Fruit fly (Drosophila melanogaster) whole organism, embryonic: ENCODE results near the gene Cul5.

Source experiments
- CG11398 ChIP-seq: fragments of 200-800 bp; sonication (Bioruptor generic); optimal IDR thresholded peaks from 2 replicates; lab custom pipeline; 2016; ENCODE audit warnings: missing biosample characterization, missing genetic modification characterization
- CG12391 ChIP-seq: fragments of 200-800 bp; sonication (Bioruptor generic); optimal IDR thresholded peaks from 3 replicates; lab custom pipeline; 2018; ENCODE audit warnings: missing biosample characterization, mild to moderate bottlenecking, missing genetic modification characterization, moderate library complexity
- CG13123 ChIP-seq: fragments of 200-800 bp; sonication (Bioruptor generic); optimal IDR thresholded peaks from 2 replicates; lab custom pipeline; 2016; ENCODE audit warnings: missing biosample characterization, missing genetic modification characterization
- CG13775 ChIP-seq: fragments of 200-800 bp; sonication (Bioruptor generic); optimal IDR thresholded peaks from 3 replicates; lab custom pipeline; 2017; ENCODE audit warnings: missing biosample characterization, mild to moderate bottlenecking, missing genetic modification characterization
- CG14050 ChIP-seq: fragments of 200-800 bp; sonication (Bioruptor generic); IDR thresholded peaks from 3 replicates; pipeline ENCODE4 v1.3.6; 2022; ENCODE audit warnings: missing biosample characterization, missing genetic modification characterization
- CG14667 ChIP-seq: fragments of 200-800 bp; sonication (Bioruptor generic); IDR thresholded peaks from 2 replicates; pipeline ENCODE4 v1.3.6; 2022; ENCODE audit warnings: missing biosample characterization, missing genetic modification characterization
- CG14860 ChIP-seq: fragments of 200-800 bp; sonication (Bioruptor generic); IDR thresholded peaks from 3 replicates; pipeline ENCODE4 v1.3.6; 2022; ENCODE audit warnings: missing biosample characterization, missing genetic modification characterization; ENCODE audit not compliant: partially characterized antibody
- CG15011 ChIP-seq: fragments of 200-800 bp; sonication (Bioruptor generic); optimal IDR thresholded peaks from 3 replicates; lab custom pipeline; 2018; ENCODE audit warnings: missing biosample characterization, mild to moderate bottlenecking, missing genetic modification characterization
- CG15479 ChIP-seq: fragments of 200-800 bp; sonication (Bioruptor generic); optimal IDR thresholded peaks from 3 replicates; lab custom pipeline; 2019; ENCODE audit warnings: missing biosample characterization, mild to moderate bottlenecking, missing genetic modification characterization, moderate library complexity
- CG32532 ChIP-seq: fragments of 200-800 bp; sonication (Bioruptor generic); IDR thresholded peaks from 2 replicates; pipeline ENCODE4 v1.3.6; 2022; ENCODE audit warnings: missing biosample characterization, missing genetic modification characterization
- CG34376 ChIP-seq: fragments of 200-800 bp; sonication (Bioruptor generic); optimal IDR thresholded peaks from 2 replicates; lab custom pipeline; 2018; ENCODE audit warnings: missing biosample characterization, mild to moderate bottlenecking, missing genetic modification characterization
- CG3838 ChIP-seq: fragments of 200-800 bp; sonication (Bioruptor generic); optimal IDR thresholded peaks from 3 replicates; lab custom pipeline; 2016; ENCODE audit warnings: missing biosample characterization, missing genetic modification characterization
- CG4282 ChIP-seq: fragments of 200-800 bp; sonication (Bioruptor generic); optimal IDR thresholded peaks from 2 replicates; lab custom pipeline; 2016; ENCODE audit warnings: missing biosample characterization, missing genetic modification characterization
- CG4404 ChIP-seq: fragments of 200-800 bp; sonication (Bioruptor generic); IDR thresholded peaks from 2 replicates; pipeline ENCODE4 v1.3.6; 2022; ENCODE audit warnings: missing biosample characterization, missing genetic modification characterization
- CG6272 ChIP-seq: fragments of 200-800 bp; sonication (Bioruptor generic); IDR thresholded peaks from 2 replicates; pipeline ENCODE4 v1.3.6; 2022; ENCODE audit warnings: missing biosample characterization, missing genetic modification characterization
- CG6689 ChIP-seq: fragments of 200-800 bp; sonication (Bioruptor generic); IDR thresholded peaks from 2 replicates; pipeline ENCODE4 v1.3.6; 2022; ENCODE audit warnings: missing biosample characterization, missing genetic modification characterization
- CG7839 ChIP-seq: fragments of 200-800 bp; sonication (Bioruptor generic); optimal IDR thresholded peaks from 3 replicates; lab custom pipeline; 2018; ENCODE audit warnings: missing biosample characterization, mild to moderate bottlenecking, missing genetic modification characterization, moderate library complexity
- CG8290 ChIP-seq, 3 experiments: fragments of 200-800 bp; sonication (Bioruptor generic); optimal IDR thresholded peaks; 2 replicates each; lab custom pipeline; 2016 to 2019; ENCODE audit warnings: missing biosample characterization in 3 of 3, missing genetic modification characterization in 3 of 3, mild to moderate bottlenecking in 2 of 3, moderate library complexity in 1 of 3
- CG8944 ChIP-seq: fragments of 200-800 bp; sonication (Bioruptor generic); optimal IDR thresholded peaks from 3 replicates; lab custom pipeline; 2016; ENCODE audit warnings: missing biosample characterization, missing genetic modification characterization
- CG9727 ChIP-seq: fragments of 200-800 bp; sonication (Bioruptor generic); optimal IDR thresholded peaks from 3 replicates; lab custom pipeline; 2017; ENCODE audit warnings: missing biosample characterization, mild to moderate bottlenecking, missing genetic modification characterization
- CTCF ChIP-seq: fragments of 200-800 bp; sonication (Bioruptor generic); optimal IDR thresholded peaks from 2 replicates; lab custom pipeline; 2017; ENCODE audit warnings: missing biosample characterization, mild to moderate bottlenecking, missing genetic modification characterization, moderate library complexity
- Chrac-16 ChIP-seq: fragments of 200-800 bp; sonication (Bioruptor generic); optimal IDR thresholded peaks from 3 replicates; lab custom pipeline; 2016; ENCODE audit warnings: missing biosample characterization, missing genetic modification characterization
- CkIIα-i1 ChIP-seq: fragments of 200-800 bp; sonication (Bioruptor generic); IDR thresholded peaks from 2 replicates; pipeline ENCODE4 v1.3.6; 2022; ENCODE audit warnings: missing biosample characterization, missing genetic modification characterization
- Dip3 ChIP-seq: fragments of 200-800 bp; sonication (Bioruptor generic); optimal IDR thresholded peaks from 3 replicates; lab custom pipeline; 2016; ENCODE audit warnings: missing biosample characterization, missing genetic modification characterization
- Hand ChIP-seq: fragments of 200-800 bp; sonication (Bioruptor generic); optimal IDR thresholded peaks from 2 replicates; lab custom pipeline; 2017; ENCODE audit warnings: mild to moderate bottlenecking, missing biosample characterization, missing genetic modification reagents, missing genetic modification characterization
- Hmr ChIP-seq: fragments of 200-800 bp; sonication (Bioruptor generic); optimal IDR thresholded peaks from 3 replicates; lab custom pipeline; 2017; ENCODE audit warnings: mild to moderate bottlenecking, missing biosample characterization, missing genetic modification reagents, missing genetic modification characterization
- NC2α ChIP-seq: fragments of 200-800 bp; sonication (Bioruptor generic); optimal IDR thresholded peaks from 2 replicates; lab custom pipeline; 2016; ENCODE audit warnings: missing biosample characterization, missing genetic modification characterization
- PHDP ChIP-seq: fragments of 200-800 bp; sonication (Bioruptor generic); optimal IDR thresholded peaks from 3 replicates; lab custom pipeline; 2018; ENCODE audit warnings: missing biosample characterization, mild to moderate bottlenecking, missing genetic modification characterization, moderate library complexity
- Ravus ChIP-seq: fragments of 200-800 bp; sonication (Bioruptor generic); IDR thresholded peaks from 2 replicates; pipeline ENCODE4 v1.3.6; 2022; ENCODE audit warnings: missing biosample characterization, missing genetic modification characterization
- Scr ChIP-seq: fragments of 200-800 bp; sonication (Bioruptor generic); IDR thresholded peaks from 2 replicates; pipeline ENCODE4 v1.3.6; 2022; ENCODE audit warnings: missing biosample characterization, missing genetic modification characterization; ENCODE audit not compliant: partially characterized antibody
- Sox102F ChIP-seq: fragments of 200-800 bp; sonication (Bioruptor generic); optimal IDR thresholded peaks from 2 replicates; lab custom pipeline; 2018; ENCODE audit warnings: missing biosample characterization, mild to moderate bottlenecking, missing genetic modification characterization, moderate library complexity
- Spps ChIP-seq: fragments of 200-800 bp; sonication (Bioruptor generic); optimal IDR thresholded peaks from 2 replicates; lab custom pipeline; 2018; ENCODE audit warnings: missing biosample characterization, mild to moderate bottlenecking, missing genetic modification characterization
- bab2 ChIP-seq: fragments of 200-800 bp; sonication (Bioruptor generic); optimal IDR thresholded peaks from 2 replicates; lab custom pipeline; 2016; ENCODE audit warnings: missing biosample characterization, missing genetic modification characterization
- cato ChIP-seq: fragments of 200-800 bp; sonication (Bioruptor generic); optimal IDR thresholded peaks from 2 replicates; lab custom pipeline; 2016; ENCODE audit warnings: missing biosample characterization, missing genetic modification characterization, borderline replicate concordance
- ci ChIP-seq: fragments of 200-800 bp; sonication (Bioruptor generic); IDR thresholded peaks from 3 replicates; pipeline ENCODE4 v1.3.6; 2022; ENCODE audit warnings: missing biosample characterization, missing genetic modification characterization
- h ChIP-seq: fragments of >200 bp; optimal IDR thresholded peaks from 2 replicates; lab custom pipeline; 2017
- lbe ChIP-seq: fragments of 200-800 bp; sonication (Bioruptor generic); optimal IDR thresholded peaks from 2 replicates; lab custom pipeline; 2016; ENCODE audit warnings: missing biosample characterization, mild to moderate bottlenecking, missing genetic modification characterization
- onecut ChIP-seq: fragments of 200-800 bp; sonication (Bioruptor generic); IDR thresholded peaks from 2 replicates; pipeline ENCODE4 v1.3.6; 2022; ENCODE audit warnings: missing biosample characterization, missing genetic modification characterization
- org-1 ChIP-seq: fragments of 200-800 bp; sonication (Bioruptor generic); optimal IDR thresholded peaks from 2 replicates; lab custom pipeline; 2017; ENCODE audit warnings: missing biosample characterization, missing genetic modification characterization
- pb ChIP-seq: fragments of 200-800 bp; sonication (Bioruptor generic); optimal IDR thresholded peaks from 3 replicates; lab custom pipeline; 2016; ENCODE audit warnings: missing biosample characterization, missing genetic modification characterization
- phol ChIP-seq: fragments of 200-800 bp; sonication (Bioruptor generic); optimal IDR thresholded peaks from 3 replicates; lab custom pipeline; 2018; ENCODE audit warnings: missing biosample characterization, mild to moderate bottlenecking, missing genetic modification characterization, moderate library complexity
- row ChIP-seq: fragments of 200-800 bp; sonication (Bioruptor generic); IDR thresholded peaks from 3 replicates; pipeline ENCODE4 v1.3.6; 2022; ENCODE audit warnings: missing biosample characterization, missing genetic modification characterization
- so ChIP-seq: fragments of 200-800 bp; sonication (Bioruptor generic); IDR thresholded peaks from 3 replicates; pipeline ENCODE4 v1.3.6; 2022; ENCODE audit warnings: missing biosample characterization, missing genetic modification characterization
- sr ChIP-seq: fragments of 200-800 bp; sonication (Bioruptor generic); IDR thresholded peaks from 3 replicates; pipeline ENCODE4 v1.3.6; 2022; ENCODE audit warnings: missing biosample characterization, missing genetic modification characterization
- tll ChIP-seq, 2 experiments: fragments of 200-800 bp in 1 of 2; fragments of >200 bp in 1 of 2; sonication (Bioruptor generic) in 1 of 2; optimal IDR thresholded peaks; 2 replicates each; lab custom pipeline; 2017 to 2019; ENCODE audit warnings: missing biosample characterization in 2 of 2, missing genetic modification characterization in 2 of 2, mild to moderate bottlenecking in 1 of 2, moderate library complexity in 1 of 2
- tx ChIP-seq: fragments of 200-800 bp; sonication (Bioruptor generic); optimal IDR thresholded peaks from 2 replicates; lab custom pipeline; 2016; ENCODE audit warnings: missing biosample characterization, missing genetic modification characterization
- usp ChIP-seq: fragments of >200 bp; optimal IDR thresholded peaks from 2 replicates; lab custom pipeline; 2017; ENCODE audit warnings: missing biosample characterization, missing genetic modification characterization
- wor ChIP-seq: fragments of 200-800 bp; sonication (Bioruptor generic); IDR thresholded peaks from 2 replicates; pipeline ENCODE4 v1.3.6; 2022; ENCODE audit warnings: missing biosample characterization, missing genetic modification characterization
- zen2 ChIP-seq: fragments of 200-800 bp; sonication (Bioruptor generic); IDR thresholded peaks from 3 replicates; pipeline ENCODE4 v1.3.6; 2022; ENCODE audit warnings: missing biosample characterization, missing genetic modification characterization; ENCODE audit not compliant: partially characterized antibody

The Cul5 gene

dm6 chr3R:29068430-29069207 lies 5.8 kb upstream of the Cul5 start (continued):
- TF ChIP-seq CG14050 (GFP tag; lab: Robert Waterston, UW) (peak; percentile 49; the same call in 1 of the 3 replicates), zen2 (GFP tag; lab: Robert Waterston, UW) (no peak), CG12391 (tag; lab: Kevin White, UChicago) (peak; percentile 43), usp (GFP tag; lab: Kevin White, UChicago) (no peak), CG8944 (GFP tag; lab: Kevin White, UChicago) (no peak), CG3838 (GFP tag; lab: Kevin White, UChicago) (no peak), sr (GFP tag; lab: Robert Waterston, UW) (no peak), CG6272 (GFP tag; lab: Robert Waterston, UW) (0 out of 2 replicates have a peak, but pooled peaks have one; percentile 17), tx (GFP tag; lab: Kevin White, UChicago) (peak; percentile 29), Hand (GFP tag; lab: Kevin White, UChicago) (peak; percentile 22), Sox102F (GFP tag; lab: Kevin White, UChicago) (peak; percentile 48), wor (0 out of 2 replicates have a peak, but pooled peaks have one; percentile 22), onecut (GFP tag; lab: Robert Waterston, UW) (peak; percentile 53), so (GFP tag; lab: Robert Waterston, UW) (peak; percentile 50; the same call in 1 of the 3 replicates), h (lab: Kevin White, UChicago) (no peak), Scr (GFP tag; lab: Robert Waterston, UW) (no peak; the same call in 1 of the 2 replicates), CG4404 (GFP tag; lab: Robert Waterston, UW) (0 out of 2 replicates have a peak, but pooled peaks have one; percentile 31), row (GFP tag; lab: Robert Waterston, UW) (peak; percentile 64), CG14667 (GFP tag; lab: Robert Waterston, UW) (peak; percentile 8; the same call in 1 of the 2 replicates), pb (GFP tag; lab: Kevin White, UChicago) (peak; percentile 40), lbe (GFP tag; lab: Kevin White, UChicago) (no peak), CG15011 (peak; percentile 26), NC2α (GFP tag; lab: Kevin White, UChicago) (no peak), ci (GFP tag; lab: Robert Waterston, UW) (0 out of 3 replicates have a peak, but pooled peaks have one; percentile 61), Hmr (GFP tag; lab: Kevin White, UChicago) (peak; percentile 66), CG11398 (GFP tag; lab: Kevin White, UChicago) (peak; percentile 35), CG14860 (GFP tag; lab: Robert Waterston, UW) (no peak), CG13123 (no peak), Spps (no peak), CG13775 (GFP tag; lab: Kevin White, UChicago) (peak; percentile 31), Chrac-16 (GFP tag; lab: Kevin White, UChicago) (no peak), CTCF (GFP tag; lab: Kevin White, UChicago) (no peak), CG6689 (peak; percentile 55), Dip3 (GFP tag; lab: Kevin White, UChicago) (peak; percentile 14), CG8290 (GFP tag; optimal IDR thresholded peaks at IDR 0.05; lab: Kevin White, UChicago) (no peak), CG8290 (tag; optimal IDR thresholded peaks at IDR 0.05; lab: Kevin White, UChicago) (peak in 1 of 2 experiments; percentile 75), CG32532 (GFP tag; lab: Robert Waterston, UW) (peak; percentile 65; the same call in 1 of the 2 replicates), org-1 (GFP tag; lab: Kevin White, UChicago) (peak; percentile 37), PHDP (tag; lab: Kevin White, UChicago) (peak; percentile 39), CG4282 (no peak), CG9727 (peak; percentile 57), phol (tag; lab: Kevin White, UChicago) (peak; percentile 39), cato (GFP tag; lab: Kevin White, UChicago) (no peak), CG7839 (tag; lab: Kevin White, UChicago) (peak; percentile 59), CG34376 (peak; percentile 23), tll (GFP tag; optimal IDR thresholded peaks at IDR 0.05; lab: Kevin White, UChicago) (no peak), CkIIα-i1 (GFP tag; lab: Robert Waterston, UW) (no peak), bab2 (peak; percentile 45), CG15479 (no peak), Ravus (GFP tag; lab: Robert Waterston, UW) (no peak)
